Worm (Caenorhabditis elegans): ENCODE results near the gene hlh-10.

hlh-10 gene

ce11 chrV:9246260-9246659, 35.8 kb downstream of the hlh-10 start, which contains the start of gene aat-2:
TSS of gene aat-2 (minus strand) at chrV:9246360.
- TF ChIP-seq nhr-25 (tag; optimal IDR thresholded peaks at IDR 0.05) = no peak
- TF ChIP-seq unc-62 (GFP tag; optimal IDR thresholded peaks at IDR 0.05) = no peak
- no peak for TF ChIP-seq nhr-12 (tag; optimal IDR thresholded peaks at IDR 0.05)
- no peak for TF ChIP-seq nhr-11 (tag; optimal IDR thresholded peaks at IDR 0.05)
- no peak for TF ChIP-seq crh-2 (tag; optimal IDR thresholded peaks at IDR 0.05)
- TF ChIP-seq ama-1 (optimal IDR thresholded peaks at IDR 0.05) = no peak
- TF ChIP-seq zag-1 (tag; optimal IDR thresholded peaks at IDR 0.05) = no peak
- TF ChIP-seq elt-1 (tag; optimal IDR thresholded peaks at IDR 0.05) = no peak
- TF ChIP-seq alr-1 (tag; optimal IDR thresholded peaks at IDR 0.05) = no peak
- no peak for TF ChIP-seq sma-3 (GFP tag; optimal IDR thresholded peaks at IDR 0.05)
- no peak for TF ChIP-seq dmd-4 (tag; optimal IDR thresholded peaks at IDR 0.05)

- TF ChIP-seq alr-1 (tag; optimal IDR thresholded peaks at IDR 0.05) (no peak), fos-1 (tag; optimal IDR thresholded peaks at IDR 0.05) (peak; percentile 70), ztf-1 (GFP tag; conservative IDR thresholded peaks at IDR 0.05) (no peak), dmd-4 (tag; optimal IDR thresholded peaks at IDR 0.05) (no peak), unc-62 (GFP tag; optimal IDR thresholded peaks at IDR 0.05) (no peak), skn-1 (tag; optimal IDR thresholded peaks at IDR 0.05) (no peak), zag-1 (tag; optimal IDR thresholded peaks at IDR 0.05) (no peak), lin-13 (GFP tag; optimal IDR thresholded peaks at IDR 0.05) (peak; percentile 81), nhr-25 (tag; optimal IDR thresholded peaks at IDR 0.05) (no peak), blmp-1 (tag; optimal IDR thresholded peaks at IDR 0.05; ENCODE audit: insufficient read depth) (no peak), ama-1 (optimal IDR thresholded peaks at IDR 0.05) (peak; percentile 55), ceh-16 (tag; optimal IDR thresholded peaks at IDR 0.05) (no peak), nhr-21 (tag; optimal IDR thresholded peaks at IDR 0.05) (peak; percentile 72), lin-39 (tag; optimal IDR thresholded peaks at IDR 0.05) (no peak), aly-2 (tag; optimal IDR thresholded peaks at IDR 0.05) (no peak), sma-9 (GFP tag; optimal IDR thresholded peaks at IDR 0.05) (peak; percentile 91), sma-9 (tag; optimal IDR thresholded peaks at IDR 0.05) (no peak), R02D3.7 (tag; optimal IDR thresholded peaks at IDR 0.05) (no peak), nhr-23 (tag; optimal IDR thresholded peaks at IDR 0.05) (no peak), nhr-6 (tag; optimal IDR thresholded peaks at IDR 0.05) (peak; percentile 81), mab-5 (tag; optimal IDR thresholded peaks at IDR 0.05) (peak; percentile 71), sma-3 (GFP tag; optimal IDR thresholded peaks at IDR 0.05) (peak; percentile 79), sem-4 (tag; optimal IDR thresholded peaks at IDR 0.05) (peak; percentile 89), ztf-4 (tag; optimal IDR thresholded peaks at IDR 0.05) (peak; percentile 61), mdl-1 (tag; optimal IDR thresholded peaks at IDR 0.05) (no peak), unc-55 (GFP tag; optimal IDR thresholded peaks at IDR 0.05) (peak; percentile 90), nhr-10 (tag; optimal IDR thresholded peaks at IDR 0.05) (no peak), mbf-1 (tag; optimal IDR thresholded peaks at IDR 0.05) (no peak), nhr-11 (tag; optimal IDR thresholded peaks at IDR 0.05) (no peak), lin-11 (tag; optimal IDR thresholded peaks at IDR 0.05) (no peak), nhr-129 (tag; optimal IDR thresholded peaks at IDR 0.05) (peak; percentile 89), lsy-2 (tag; optimal IDR thresholded peaks at IDR 0.05) (peak; percentile 72 to 91), ZK546.5 (tag; optimal IDR thresholded peaks at IDR 0.05) (no peak), nhr-77 (tag; optimal IDR thresholded peaks at IDR 0.05) (no peak), ceh-82 (tag; optimal IDR thresholded peaks at IDR 0.05) (no peak), unc-39 (tag; optimal IDR thresholded peaks at IDR 0.05) (no peak), nhr-12 (tag; optimal IDR thresholded peaks at IDR 0.05) (no peak), snpc-4 (tag; optimal IDR thresholded peaks at IDR 0.05) (peak; percentile 46), crh-2 (tag; optimal IDR thresholded peaks at IDR 0.05) (peak; percentile 87), Y55F3AM.14 (GFP tag; optimal IDR thresholded peaks at IDR 0.05) (no peak), elt-3 (tag; optimal IDR thresholded peaks at IDR 0.05) (no peak), egl-27 (tag; optimal IDR thresholded peaks at IDR 0.05) (peak; percentile 52), peb-1 (tag; optimal IDR thresholded peaks at IDR 0.05) (no peak), F13H6.1 (tag; optimal IDR thresholded peaks at IDR 0.05) (peak; percentile 80), elt-1 (tag; optimal IDR thresholded peaks at IDR 0.05) (no peak), nhr-237 (tag; optimal IDR thresholded peaks at IDR 0.05) (no peak), C34F6.9 (tag; optimal IDR thresholded peaks at IDR 0.05) (peak; percentile 91), ztf-11 (tag; optimal IDR thresholded peaks at IDR 0.05) (no peak), gmeb-1 (tag; optimal IDR thresholded peaks at IDR 0.05) (peak; percentile 77)
Observed at ce11 chrV:9243171-9243996, 38.6 kb downstream of the hlh-10 start, which contains the start of gene glo-4. TSS of gene glo-4 (minus strand) at chrV:9243221.

Data from whole organism, L2 larva.